Fruit fly (Drosophila melanogaster): ENCODE measurements around the gene Not10.

- no peak for TF ChIP-seq CG7101 (tag; optimal IDR thresholded peaks at IDR 0.05)
- no peak for TF ChIP-seq Clk (GFP tag; optimal IDR thresholded peaks at IDR 0.05)
- TF ChIP-seq cic (GFP tag; optimal IDR thresholded peaks at IDR 0.05), result no peak
- no peak for TF ChIP-seq CG5204 (GFP tag; optimal IDR thresholded peaks at IDR 0.05)
- TF ChIP-seq Mnt (GFP tag; optimal IDR thresholded peaks at IDR 0.05), result no peak
- no peak for TF ChIP-seq CG1620 (GFP tag; optimal IDR thresholded peaks at IDR 0.05)
- no peak for TF ChIP-seq CG11617 (GFP tag; optimal IDR thresholded peaks at IDR 0.05)
- no peak for TF ChIP-seq Crg-1 (GFP tag; optimal IDR thresholded peaks at IDR 0.05)
- no peak for TF ChIP-seq bab1 (GFP tag; optimal IDR thresholded peaks at IDR 0.05)
- TF ChIP-seq Hr96 (GFP tag; optimal IDR thresholded peaks at IDR 0.05), result no peak
- TF ChIP-seq cnc (optimal IDR thresholded peaks at IDR 0.05), result no peak
These were observed 23.8 kb downstream of the Not10 start, which contains the start of gene CG6225 for dm6 chr3R:12654253-12654623.

All from whole organism, adult.